Worm (Caenorhabditis elegans) whole organism, L4 larva: ENCODE measurements around the gene dph-2.
A peak's percentile ranks its signal among the peaks of the same experiment; 100 is the strongest.

Experiments used
- D1046.2 ChIP-seq: fragments of 200-800 bp; sonication (Bioruptor generic); IDR thresholded peaks from 2 replicates; pipeline ENCODE4 v1.3.6; 2022; ENCODE audit warnings: missing genetic modification characterization, missing compliant biosample characterization
- F10B5.3 ChIP-seq: sonication (generic microtip); optimal IDR thresholded peaks from 2 replicates; lab custom pipeline; 2016; ENCODE audit warnings: mild to moderate bottlenecking, missing genetic modification characterization, missing compliant biosample characterization
- F26F4.8 ChIP-seq: fragments of 200-800 bp; sonication (Bioruptor generic); conservative IDR thresholded peaks from 2 replicates; pipeline ENCODE4 v1.3.6; 2022; ENCODE audit warnings: missing genetic modification characterization, missing compliant biosample characterization
- F49E8.2 ChIP-seq: sonication (generic microtip); optimal IDR thresholded peaks from 2 replicates; lab custom pipeline; 2016; ENCODE audit warnings: missing compliant biosample characterization, mild to moderate bottlenecking, missing genetic modification characterization, borderline replicate concordance
- Y5F2A.4 ChIP-seq: fragments of 200-800 bp; sonication (Bioruptor generic); optimal IDR thresholded peaks from 2 replicates; lab custom pipeline; 2018; ENCODE audit warnings: mild to moderate bottlenecking, missing genetic modification characterization, missing compliant biosample characterization
- ZK546.5 ChIP-seq, 2 experiments: sonication (generic microtip); optimal IDR thresholded peaks; 2 replicates each; lab custom pipeline; 2017; ENCODE audit warnings: missing biosample characterization in 2 of 2, missing genetic modification characterization in 2 of 2
- aha-1 ChIP-seq: fragments of 150-350 bp; peaks from one replicate; lab custom pipeline; 2014; ENCODE audit warnings: missing biosample characterization, missing genetic modification characterization
- arid-1 ChIP-seq: fragments of 200-800 bp; sonication (Bioruptor generic); conservative IDR thresholded peaks from 2 replicates; pipeline ENCODE4 v1.3.6; 2022; ENCODE audit warnings: missing genetic modification reagents, missing genetic modification characterization, missing compliant biosample characterization
- attf-4 ChIP-seq: sonication (generic microtip); optimal IDR thresholded peaks from 3 replicates; lab custom pipeline; 2017; ENCODE audit warnings: missing biosample characterization, missing genetic modification characterization
- ceh-44 ChIP-seq: fragments of 200-800 bp; sonication (Bioruptor generic); IDR thresholded peaks from 2 replicates; pipeline ENCODE4 v1.3.6; 2022; ENCODE audit warnings: missing genetic modification reagents, missing genetic modification characterization, missing compliant biosample characterization
- ceh-82 ChIP-seq: sonication (generic microtip); optimal IDR thresholded peaks from 2 replicates; lab custom pipeline; 2017; ENCODE audit warnings: missing biosample characterization, missing genetic modification characterization
- cey-2 ChIP-seq: sonication (generic microtip); optimal IDR thresholded peaks from 3 replicates; lab custom pipeline; 2017; ENCODE audit warnings: missing genetic modification characterization, mild to moderate bottlenecking, missing compliant biosample characterization, antibody characterized with exemption, borderline replicate concordance; ENCODE audit not compliant: insufficient read depth
- ctbp-1 ChIP-seq: fragments of 200-800 bp; sonication (Bioruptor generic); IDR thresholded peaks from 2 replicates; pipeline ENCODE4 v1.3.6; 2022; ENCODE audit warnings: missing genetic modification reagents, missing genetic modification characterization, missing compliant biosample characterization
- daf-16 ChIP-seq, 3 experiments: sonication (generic microtip); optimal IDR thresholded peaks; 2 replicates each; lab custom pipeline; 2016 to 2017; ENCODE audit warnings: missing genetic modification characterization in 3 of 3, missing genetic modification reagents in 3 of 3, mild to moderate bottlenecking in 2 of 3, missing compliant biosample characterization in 2 of 3, missing biosample characterization in 1 of 3, moderate library complexity in 1 of 3
- daf-19 ChIP-seq: fragments of 200-800 bp; sonication (Bioruptor generic); conservative IDR thresholded peaks from 2 replicates; pipeline ENCODE4 v1.3.6; 2022; ENCODE audit warnings: missing genetic modification characterization, missing compliant biosample characterization
- dpl-1 ChIP-seq: fragments of 150-350 bp; optimal IDR thresholded peaks from 2 replicates; lab custom pipeline; 2014; ENCODE audit warnings: missing biosample characterization, missing genetic modification reagents, missing genetic modification characterization
- fos-1 ChIP-seq: fragments of 150-350 bp; optimal IDR thresholded peaks from 2 replicates; lab custom pipeline; 2014; ENCODE audit warnings: missing biosample characterization, missing genetic modification characterization
- hlh-11 ChIP-seq: fragments of 200-800 bp; sonication (Bioruptor generic); optimal IDR thresholded peaks from 2 replicates; lab custom pipeline; 2018; ENCODE audit warnings: mild to moderate bottlenecking, missing genetic modification characterization, missing compliant biosample characterization
- hlh-30 ChIP-seq: sonication (generic microtip); optimal IDR thresholded peaks from 2 replicates; lab custom pipeline; 2017; ENCODE audit warnings: antibody characterized with exemption, mild to moderate bottlenecking, missing genetic modification characterization, missing compliant biosample characterization; ENCODE audit not compliant: insufficient read depth
- hmg-1.1 ChIP-seq: fragments of 200-800 bp; sonication (Bioruptor generic); IDR thresholded peaks from 2 replicates; pipeline ENCODE4 v1.3.6; 2022; ENCODE audit warnings: missing genetic modification reagents, missing genetic modification characterization, missing compliant biosample characterization
- lin-38 ChIP-seq: fragments of 200-800 bp; sonication (Bioruptor generic); IDR thresholded peaks from 2 replicates; pipeline ENCODE4 v1.3.6; 2022; ENCODE audit warnings: missing genetic modification reagents, missing genetic modification characterization, missing compliant biosample characterization
- lsy-2 ChIP-seq, 2 experiments: fragments of 150-350 bp in 1 of 2; sonication (generic microtip) in 1 of 2; optimal IDR thresholded peaks; 2 replicates each; lab custom pipeline; 2014 to 2017; ENCODE audit warnings: missing biosample characterization in 2 of 2, missing genetic modification characterization in 2 of 2
- mes-2 ChIP-seq: sonication (generic microtip); optimal IDR thresholded peaks from 2 replicates; lab custom pipeline; 2016; ENCODE audit warnings: missing genotype, mild to moderate bottlenecking, missing genetic modification characterization, missing compliant biosample characterization; ENCODE audit not compliant: poor library complexity, severe bottlenecking
- mxl-2 ChIP-seq: fragments of 200-800 bp; sonication (Bioruptor generic); conservative IDR thresholded peaks from 2 replicates; pipeline ENCODE4 v1.3.6; 2022; ENCODE audit warnings: missing genetic modification reagents, missing genetic modification characterization, missing compliant biosample characterization
- mxl-3 ChIP-seq: fragments of 200-800 bp; sonication (Bioruptor generic); optimal IDR thresholded peaks from 2 replicates; lab custom pipeline; 2018; ENCODE audit warnings: mild to moderate bottlenecking, missing genetic modification characterization, missing compliant biosample characterization
- nhr-25 ChIP-seq: sonication (generic microtip); optimal IDR thresholded peaks from 2 replicates; lab custom pipeline; 2017; ENCODE audit warnings: missing genetic modification characterization, mild to moderate bottlenecking, missing compliant biosample characterization, antibody characterized with exemption, moderate library complexity, borderline replicate concordance; ENCODE audit not compliant: insufficient read depth
- nhr-28 ChIP-seq: fragments of 150-350 bp; optimal IDR thresholded peaks from 2 replicates; lab custom pipeline; 2014; ENCODE audit warnings: missing biosample characterization, missing genetic modification characterization
- nhr-6 ChIP-seq: fragments of 150-350 bp; optimal IDR thresholded peaks from 2 replicates; lab custom pipeline; 2014; ENCODE audit warnings: missing biosample characterization, missing genetic modification characterization
- pha-4 ChIP-seq, 2 experiments: fragments of 150-350 bp in 1 of 2; fragments of 200-800 bp in 1 of 2; sonication (Bioruptor generic) in 1 of 2; IDR thresholded peaks in 1 of 2; optimal IDR thresholded peaks in 1 of 2; 2 replicates each; pipeline versions ENCODE4 v1.3.6 to Lab custom; 2014 to 2022; ENCODE audit warnings: missing genetic modification characterization in 2 of 2, missing genetic modification reagents in 2 of 2, missing biosample characterization in 1 of 2, missing compliant biosample characterization in 1 of 2
- php-3 ChIP-seq: fragments of 200-800 bp; sonication (Bioruptor generic); IDR thresholded peaks from 2 replicates; pipeline ENCODE4 v1.3.6; 2022; ENCODE audit warnings: missing genetic modification reagents, missing genetic modification characterization, missing compliant biosample characterization
- rbr-2 ChIP-seq: sonication (generic microtip); optimal IDR thresholded peaks from 2 replicates; lab custom pipeline; 2016; ENCODE audit warnings: missing genotype, missing genetic modification characterization, missing compliant biosample characterization
- set-16 ChIP-seq: fragments of 200-800 bp; sonication (Bioruptor generic); IDR thresholded peaks from 2 replicates; pipeline ENCODE4 v1.3.6; 2022; ENCODE audit warnings: missing genetic modification reagents, missing genetic modification characterization, missing compliant biosample characterization
- snpc-1.2 ChIP-seq: fragments of 200-800 bp; sonication (Bioruptor generic); IDR thresholded peaks from 2 replicates; pipeline ENCODE4 v1.3.6; 2022; ENCODE audit warnings: missing genetic modification reagents, missing genetic modification characterization, missing compliant biosample characterization
- unc-39 ChIP-seq: sonication (generic microtip); optimal IDR thresholded peaks from 2 replicates; lab custom pipeline; 2017; ENCODE audit warnings: missing biosample characterization, missing genetic modification characterization
- unc-62 ChIP-seq, 3 experiments: fragments of 150-350 bp in 1 of 3; sonication (generic microtip); optimal IDR thresholded peaks in 2 of 3; peaks in 1 of 3; 1 replicate in 1 of 3; 2 replicates in 2 of 3; lab custom pipeline; 2014 to 2017; ENCODE audit warnings: missing biosample characterization in 3 of 3, missing genetic modification characterization in 3 of 3, missing genetic modification reagents in 3 of 3, missing genotype in 1 of 3
- zfp-2 ChIP-seq: sonication (generic microtip); optimal IDR thresholded peaks from 2 replicates; lab custom pipeline; 2016; ENCODE audit warnings: mild to moderate bottlenecking, missing genetic modification characterization, missing compliant biosample characterization
- zip-2 ChIP-seq: fragments of 150-350 bp; optimal IDR thresholded peaks from 2 replicates; lab custom pipeline; 2014; ENCODE audit warnings: missing biosample characterization, missing genetic modification characterization
- ztf-11 ChIP-seq: fragments of 150-350 bp; optimal IDR thresholded peaks from 2 replicates; lab custom pipeline; 2014; ENCODE audit warnings: missing biosample characterization, missing genetic modification characterization

Gene dph-2

DNA sequence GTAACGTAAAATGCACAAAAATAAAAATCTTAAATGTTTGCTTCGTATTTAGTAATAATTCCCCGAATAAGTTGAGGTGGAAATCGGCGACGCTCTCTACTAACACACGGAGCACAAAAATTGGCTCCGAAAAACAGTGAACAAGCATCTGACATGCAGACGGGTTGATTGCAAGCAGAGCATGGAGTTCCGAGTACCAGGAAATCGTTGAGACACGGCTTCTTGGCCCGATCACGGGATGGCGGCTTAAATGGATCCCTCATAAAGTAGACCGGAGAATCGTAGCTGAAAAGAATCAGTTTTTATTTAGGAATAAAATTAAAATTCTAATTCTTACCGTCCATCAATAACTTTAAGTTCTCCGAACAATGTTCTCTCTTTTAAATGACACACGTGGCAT lies 51.8 kb downstream of the dph-2 start:
- TF ChIP-seq aha-1 (tag; lab: Kevin White, UChicago) (peak; percentile 86), Y5F2A.4 (GFP tag; lab: Kevin White, UChicago) (no peak)

DNA sequence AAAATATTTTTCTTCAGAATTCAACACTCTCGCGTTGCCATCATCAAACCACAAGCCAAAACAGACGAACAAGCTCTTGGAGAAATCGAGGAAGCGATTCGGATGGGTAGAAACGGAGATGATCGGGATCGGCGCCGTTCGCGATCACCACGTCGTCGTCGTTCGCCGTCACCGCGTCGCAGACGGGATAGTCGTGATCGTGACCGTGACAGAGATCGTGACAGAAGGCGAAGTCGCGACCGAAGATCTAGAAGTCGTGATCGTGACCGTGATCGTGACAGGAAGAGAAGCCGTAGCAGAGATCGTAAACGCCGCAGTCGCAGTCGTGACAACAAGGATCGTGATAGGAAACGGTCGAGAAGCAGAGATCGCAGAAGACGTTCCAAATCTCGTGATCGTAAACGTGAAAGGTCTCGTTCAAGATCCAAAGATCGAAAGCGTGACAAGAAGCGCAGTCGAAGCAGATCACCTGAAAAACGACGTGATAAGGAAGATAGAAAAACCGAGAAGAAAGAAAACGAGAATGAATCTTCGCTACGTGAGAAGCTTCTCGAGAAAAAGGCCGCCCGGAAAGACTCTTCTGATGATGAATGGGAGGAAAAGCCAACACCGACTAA lies 52.5 kb downstream of the dph-2 start:
- no peak for TF ChIP-seq lsy-2 (tag; optimal IDR thresholded peaks at IDR 0.05; lab: Kevin White, UChicago)
- TF ChIP-seq ceh-44 (GFP tag; lab: Robert Waterston, UW) = no peak
- no peak for TF ChIP-seq ctbp-1 (GFP tag; lab: Robert Waterston, UW)
- no peak for TF ChIP-seq aha-1 (tag; lab: Kevin White, UChicago)
- TF ChIP-seq hlh-30 (tag; lab: Kevin White, UChicago) = peak; percentile 68
- TF ChIP-seq set-16 (GFP tag; lab: Robert Waterston, UW) = peak; percentile 56
- peak; percentile 53 for TF ChIP-seq hlh-11
- peak; percentile 1 for TF ChIP-seq nhr-28 (tag; lab: Kevin White, UChicago)

DNA sequence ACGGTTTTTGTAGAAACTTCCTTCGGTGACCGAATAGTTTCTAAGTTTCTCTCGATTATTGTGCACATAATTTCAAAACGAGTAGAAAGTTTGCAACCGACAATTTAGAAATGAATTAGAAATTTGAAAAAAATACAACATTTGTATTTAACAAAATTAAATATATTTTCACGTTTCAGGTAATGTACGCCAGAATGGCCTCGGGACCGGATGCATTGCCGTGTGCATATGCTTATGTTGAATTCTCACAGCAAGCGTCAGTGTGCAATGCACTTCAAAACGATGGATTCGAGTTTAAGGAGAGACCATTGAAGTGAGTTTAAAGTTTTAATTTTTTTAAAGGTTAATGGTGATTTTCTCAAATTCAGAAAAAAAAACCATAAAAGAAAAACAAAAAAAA lies 53.2 kb downstream of the dph-2 start, which contains the start of gene marc-2:
marc-2 (minus strand) TSS at position 101 of the 400 bp plus-strand sequence.
- TF ChIP-seq hmg-1.1 = no peak
- TF ChIP-seq D1046.2 (GFP tag; lab: Robert Waterston, UW) = no peak
- TF ChIP-seq nhr-6 (tag; lab: Kevin White, UChicago) = no peak
- no peak for TF ChIP-seq ceh-82 (tag; lab: Kevin White, UChicago)
- TF ChIP-seq lsy-2 (tag; optimal IDR thresholded peaks at IDR 0.05; lab: Kevin White, UChicago) = no peak
- TF ChIP-seq arid-1 (GFP tag; lab: Robert Waterston, UW) = no peak
- no peak for TF ChIP-seq snpc-1.2 (GFP tag; lab: Robert Waterston, UW)
- no peak for TF ChIP-seq F10B5.3 (tag; lab: Kevin White, UChicago)
- no peak for TF ChIP-seq php-3
- no peak for TF ChIP-seq attf-4
- no peak for TF ChIP-seq pha-4 (GFP tag; IDR thresholded peaks at IDR 0.05; lab: Robert Waterston, UW)
- TF ChIP-seq pha-4 (tag; optimal IDR thresholded peaks at IDR 0.05; lab: Kevin White, UChicago) = no peak
- TF ChIP-seq nhr-25 (tag; lab: Kevin White, UChicago) = no peak
- no peak; the same call in 1 of the 2 replicates for TF ChIP-seq lin-38 (GFP tag; lab: Robert Waterston, UW)
- no peak for TF ChIP-seq cey-2
- no peak for TF ChIP-seq F26F4.8 (GFP tag; lab: Robert Waterston, UW)
- no peak for TF ChIP-seq daf-19 (GFP tag; lab: Robert Waterston, UW)
- no peak for TF ChIP-seq ZK546.5 (tag; optimal IDR thresholded peaks at IDR 0.05; lab: Kevin White, UChicago)
- no peak for TF ChIP-seq zip-2
- TF ChIP-seq unc-39 (tag; lab: Kevin White, UChicago) = no peak
- TF ChIP-seq, all 104 proteins: peak for 0

DNA sequence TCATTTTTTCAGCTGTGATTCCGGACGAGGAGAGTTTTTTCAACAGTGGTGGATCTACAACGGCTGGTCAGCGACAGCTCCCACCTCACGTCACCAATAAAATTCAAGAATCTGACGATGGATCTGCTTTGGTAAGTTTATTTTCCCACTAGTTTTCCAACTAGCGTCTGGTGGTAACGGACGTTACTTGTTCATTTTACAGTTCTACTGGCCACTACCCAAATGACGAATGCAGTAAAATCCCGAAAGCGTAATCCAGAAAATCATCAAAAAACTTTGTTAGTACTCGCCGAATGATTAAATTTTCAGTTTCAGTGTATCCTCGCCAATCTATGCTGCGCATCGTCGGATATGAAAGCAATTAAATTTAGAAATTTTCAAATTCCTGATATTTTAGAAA lies 54.5 kb downstream of the dph-2 start:
- TF ChIP-seq aha-1 (tag; lab: Kevin White, UChicago) (peak; percentile 59), fos-1 (tag; lab: Kevin White, UChicago) (no peak)

DNA sequence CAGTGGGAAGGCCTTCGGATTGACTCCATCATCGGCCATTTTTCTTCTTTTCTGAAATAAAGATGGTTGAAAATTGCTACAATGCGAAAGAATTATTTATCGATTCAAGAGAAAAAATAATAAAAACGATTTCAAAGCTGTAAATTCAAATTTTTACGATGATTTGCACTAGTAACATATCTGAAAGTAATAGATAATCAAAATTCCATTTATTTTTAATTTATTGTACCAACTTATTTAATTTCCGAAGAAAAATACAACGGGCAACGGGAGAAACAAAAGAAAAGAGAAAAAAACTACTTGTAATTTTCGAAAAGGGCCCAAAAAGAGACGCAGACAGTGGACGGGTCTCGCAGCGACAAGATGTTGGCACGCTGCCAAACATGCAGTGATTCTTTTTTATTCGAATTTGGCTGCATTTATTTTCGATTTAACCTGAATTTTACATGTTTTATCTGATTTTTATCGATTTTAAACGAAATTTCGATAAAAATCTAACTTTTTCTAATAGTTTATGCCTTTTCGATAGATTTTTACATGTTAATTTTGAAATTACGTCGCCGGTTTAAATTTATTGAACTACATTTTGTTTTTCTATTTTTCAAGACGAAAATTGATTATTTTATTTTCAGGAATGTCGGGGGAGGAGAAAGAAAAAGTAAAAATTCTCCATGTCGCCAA lies 55.4 kb downstream of the dph-2 start, which contains the start of the genes snu-13 and rsp-7:
snu-13 (minus strand) TSS at position 51 of the 681 bp plus-strand sequence.
rsp-7 (plus strand) TSS at position 631 of the 681 bp plus-strand sequence.
- TF ChIP-seq set-16 (GFP tag; lab: Robert Waterston, UW) = no peak
- no peak for TF ChIP-seq ZK546.5 (tag; optimal IDR thresholded peaks at IDR 0.05; lab: Kevin White, UChicago)
- TF ChIP-seq rbr-2 = peak; percentile 25
- 0 out of 2 replicates have a peak, but pooled peaks have one; percentile 19 for TF ChIP-seq pha-4 (GFP tag; IDR thresholded peaks at IDR 0.05; lab: Robert Waterston, UW)
- TF ChIP-seq pha-4 (tag; optimal IDR thresholded peaks at IDR 0.05; lab: Kevin White, UChicago) = peak; percentile 71
- TF ChIP-seq zfp-2 (tag; lab: Kevin White, UChicago) = peak; percentile 68
- no peak for TF ChIP-seq mxl-2 (GFP tag; lab: Robert Waterston, UW)
- TF ChIP-seq lsy-2 (tag; optimal IDR thresholded peaks at IDR 0.05; lab: Kevin White, UChicago) = peak in 1 of 2 experiments; percentile 92
- TF ChIP-seq mes-2 (tag; lab: Kevin White, UChicago) = peak; percentile 88
- TF ChIP-seq dpl-1 (GFP tag; lab: Kevin White, UChicago) = peak; percentile 78
- peak; percentile 36 for TF ChIP-seq nhr-28 (tag; lab: Kevin White, UChicago)
- TF ChIP-seq daf-16 (GFP tag; optimal IDR thresholded peaks at IDR 0.05; lab: Kevin White, UChicago) = no peak
- TF ChIP-seq daf-16 (tag; optimal IDR thresholded peaks at IDR 0.05; lab: Kevin White, UChicago) = peak; percentile 12
- TF ChIP-seq mxl-3 (GFP tag; lab: Kevin White, UChicago) = peak; percentile 0
- TF ChIP-seq unc-62 (GFP tag; optimal IDR thresholded peaks at IDR 0.05 in 1 of 2; lab: Kevin White, UChicago) = peak in 1 of 2 experiments; percentile 12
- no peak for TF ChIP-seq unc-62 (tag; optimal IDR thresholded peaks at IDR 0.05; lab: Kevin White, UChicago)
- TF ChIP-seq F49E8.2 (tag; lab: Kevin White, UChicago) = peak; percentile 7
- peak; percentile 77 for TF ChIP-seq lin-38 (GFP tag; lab: Robert Waterston, UW)
- no peak for TF ChIP-seq ztf-11 (tag; lab: Kevin White, UChicago)
